Worm (Caenorhabditis elegans) whole organism, L4/young adult: Measurements from ENCODE around the gene srb-17.

Experiments
- W03F9.2 ChIP-seq: fragments of 150-350 bp; optimal IDR thresholded peaks from 2 replicates; lab custom pipeline; 2014; ENCODE audit warnings: missing biosample characterization, missing genetic modification characterization
- dao-5 ChIP-seq: sonication (generic microtip); optimal IDR thresholded peaks from 2 replicates; lab custom pipeline; 2016; ENCODE audit warnings: missing genotype, missing genetic modification characterization, moderate library complexity, missing compliant biosample characterization
- him-1 ChIP-seq: sonication (generic microtip); optimal IDR thresholded peaks from 2 replicates; lab custom pipeline; 2016; ENCODE audit warnings: missing genotype, missing genetic modification reagents, missing genetic modification characterization, missing compliant biosample characterization

Gene srb-17

DNA sequence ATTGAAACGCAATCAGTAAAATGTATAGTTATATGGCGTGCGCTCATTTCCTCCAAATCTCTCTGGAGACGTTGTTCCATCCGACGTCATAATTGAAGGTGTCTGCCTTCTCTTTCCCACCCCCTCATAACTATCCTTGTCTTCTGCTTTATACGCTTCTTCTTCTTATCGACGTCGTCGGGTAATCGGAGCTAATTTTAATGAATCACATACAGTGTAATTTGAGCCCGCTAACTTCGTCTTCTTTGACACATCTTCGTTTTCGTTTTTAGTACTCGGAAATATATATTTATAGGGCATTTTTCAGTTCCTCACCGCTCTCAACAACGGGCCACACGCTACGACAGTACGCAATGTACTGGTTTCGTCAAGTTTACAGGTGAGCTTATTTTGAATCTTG, 20.6 kb downstream of the srb-17 start, which contains the start of gene ins-1:
Gene ins-1 (plus strand): TSS at position 301 of the 400 bp plus-strand sequence.
- TF ChIP-seq dao-5 (tag; lab: Kevin White, UChicago) (no peak), W03F9.2 (no peak), him-1 (tag; lab: Kevin White, UChicago) (no peak)

DNA sequence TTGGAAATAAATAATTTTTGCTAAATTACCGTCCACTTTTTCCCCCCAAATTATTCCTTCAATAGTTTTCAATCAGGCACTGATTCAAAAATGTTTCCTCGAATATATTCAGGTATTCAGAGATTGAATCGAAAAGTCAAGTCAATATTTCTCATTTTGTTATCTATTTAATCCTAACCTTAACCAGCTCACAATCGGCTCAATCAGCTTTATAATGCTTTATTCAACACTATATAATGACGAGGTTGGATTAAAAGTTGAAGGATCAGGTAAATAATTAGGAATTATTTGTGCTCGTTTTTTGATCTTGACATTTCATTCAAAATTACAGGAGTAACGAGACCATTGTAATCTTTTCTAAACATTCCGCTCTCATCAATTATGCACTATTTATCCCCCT, 26.5 kb downstream of the srb-17 start:
- TF ChIP-seq W03F9.2 = no peak
- TF ChIP-seq him-1 (tag; lab: Kevin White, UChicago) = no peak
- no peak for TF ChIP-seq dao-5 (tag; lab: Kevin White, UChicago)

DNA sequence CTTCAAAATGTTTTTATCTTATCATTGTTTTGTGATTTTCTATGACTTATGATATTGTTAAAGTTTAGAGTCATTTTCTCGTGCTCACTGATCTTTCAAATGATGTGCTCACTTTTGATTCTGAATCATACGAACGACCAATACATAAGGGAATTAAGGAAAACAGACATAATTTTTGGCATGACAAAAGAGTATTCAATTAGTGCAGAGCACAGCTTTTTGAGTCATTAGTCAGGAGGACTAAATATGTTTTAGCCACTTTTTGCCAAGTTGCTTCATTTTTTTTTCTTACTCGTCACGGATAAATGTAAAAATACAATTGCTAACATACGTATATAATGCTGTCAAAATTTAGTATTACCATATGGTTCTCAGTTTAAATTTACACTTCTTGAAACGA, 27.9 kb downstream of the srb-17 start, which contains the start of gene F13B12.2:
Gene F13B12.2 (minus strand): TSS at position 2 of the 400 bp plus-strand sequence.
- TF ChIP-seq W03F9.2 (no peak), dao-5 (tag; lab: Kevin White, UChicago) (no peak), him-1 (tag; lab: Kevin White, UChicago) (no peak)

DNA sequence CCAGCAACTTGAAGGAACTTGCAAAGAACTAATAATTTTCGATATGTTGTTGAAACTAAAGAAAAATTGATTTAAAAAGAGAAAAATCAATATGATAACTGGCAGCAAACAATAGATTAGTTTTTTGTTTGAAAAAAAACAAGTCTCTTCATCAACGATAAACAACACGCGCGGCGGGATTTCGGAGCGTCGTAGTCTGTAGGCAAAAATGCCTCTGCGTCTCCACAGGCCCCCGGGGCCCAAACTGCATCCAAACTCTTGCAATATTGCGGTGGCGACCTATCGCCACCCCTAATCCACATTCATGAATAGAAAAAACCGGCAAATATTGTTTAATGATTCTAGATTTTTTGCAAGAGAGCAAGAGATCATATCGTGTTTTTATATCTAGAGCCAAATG, 31.9 kb downstream of the srb-17 start:
- no peak for TF ChIP-seq him-1 (tag; lab: Kevin White, UChicago)
- no peak for TF ChIP-seq W03F9.2
- no peak for TF ChIP-seq dao-5 (tag; lab: Kevin White, UChicago)

DNA sequence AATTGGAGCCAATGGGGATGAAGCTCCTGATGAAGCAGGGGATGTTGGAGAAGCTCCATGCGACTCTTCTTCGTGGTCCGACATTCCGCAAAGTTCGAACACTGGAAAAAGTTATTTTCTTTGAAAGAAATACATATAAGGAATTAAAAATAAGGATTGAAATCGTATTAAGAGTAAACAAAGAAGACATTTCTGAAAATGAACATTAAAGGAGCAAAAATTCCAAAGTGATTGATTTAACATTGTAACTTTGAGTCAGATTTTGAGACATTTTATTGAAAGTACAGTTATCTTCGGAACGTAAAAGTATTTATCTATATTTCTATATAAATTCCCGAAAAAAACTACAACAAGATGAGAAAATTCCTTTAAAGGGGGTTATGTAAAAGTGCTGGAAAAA, 32.5 kb downstream of the srb-17 start, which contains the start of gene F13B12.1:
Gene F13B12.1 (minus strand): TSS at position 101 of the 400 bp plus-strand sequence.
- TF ChIP-seq W03F9.2 (no peak), dao-5 (tag; lab: Kevin White, UChicago) (no peak), him-1 (tag; lab: Kevin White, UChicago) (no peak)

DNA sequence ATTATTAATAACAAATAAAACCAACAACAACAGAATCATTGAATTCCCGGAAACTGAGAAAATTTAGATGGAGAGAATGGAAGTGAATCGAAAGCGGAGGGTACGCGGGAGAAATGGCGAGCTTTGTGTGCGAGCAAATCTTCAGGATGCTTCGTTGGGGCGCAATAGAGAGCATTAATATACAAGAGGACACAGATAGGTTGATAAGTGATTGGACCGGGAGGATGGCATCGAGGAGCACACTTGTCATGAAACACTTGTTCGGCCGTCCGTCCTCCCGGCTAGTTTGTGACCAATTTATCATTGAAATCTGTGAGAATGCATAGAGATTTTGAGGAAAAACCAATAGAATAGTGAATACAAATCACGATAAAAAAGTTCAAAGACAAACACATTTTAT, 34.8 kb downstream of the srb-17 start:
- TF ChIP-seq him-1 (tag; lab: Kevin White, UChicago) = no peak
- TF ChIP-seq W03F9.2 = no peak
- no peak for TF ChIP-seq dao-5 (tag; lab: Kevin White, UChicago)

DNA sequence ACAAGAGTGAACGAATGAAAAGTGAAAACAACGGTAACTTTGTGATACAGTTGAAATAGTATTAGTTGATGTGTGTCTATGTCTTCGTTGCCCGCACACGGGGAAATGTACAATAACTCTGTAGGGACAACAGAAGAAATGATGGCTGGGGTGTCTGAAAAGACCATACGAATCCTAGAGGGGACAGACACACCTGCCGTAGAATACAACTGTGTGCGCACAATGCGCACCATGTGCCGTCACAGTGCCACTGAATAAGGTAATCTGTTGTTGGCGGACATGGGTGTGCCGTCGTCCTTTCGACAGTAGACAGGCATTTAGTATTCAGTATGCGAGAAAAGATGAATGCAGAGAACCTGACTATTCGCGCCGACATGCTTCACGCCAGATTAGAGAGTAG, 35.8 kb downstream of the srb-17 start:
- TF ChIP-seq W03F9.2 = no peak
- TF ChIP-seq dao-5 (tag; lab: Kevin White, UChicago) = no peak
- TF ChIP-seq him-1 (tag; lab: Kevin White, UChicago) = no peak

DNA sequence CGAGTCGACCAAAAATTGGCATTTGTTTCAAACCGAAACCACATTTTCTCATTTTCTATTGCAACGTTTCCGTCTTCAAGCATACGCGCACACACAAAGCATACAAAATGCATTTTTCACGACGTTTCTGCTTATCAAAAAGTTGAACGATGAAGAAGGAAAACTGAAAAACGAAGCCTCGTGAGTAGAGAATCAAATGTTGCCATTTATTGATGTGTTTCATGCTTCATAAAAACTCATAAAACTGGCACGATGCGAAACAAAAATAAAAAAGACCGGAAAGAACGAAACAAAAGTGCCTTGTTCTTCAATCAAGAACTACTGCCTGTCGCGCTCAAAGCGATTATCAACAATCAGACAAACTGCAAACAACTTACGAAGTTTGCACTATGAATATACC, 36.6 kb downstream of the srb-17 start:
- TF ChIP-seq W03F9.2 (no peak), dao-5 (tag; lab: Kevin White, UChicago) (no peak), him-1 (tag; lab: Kevin White, UChicago) (no peak)

DNA sequence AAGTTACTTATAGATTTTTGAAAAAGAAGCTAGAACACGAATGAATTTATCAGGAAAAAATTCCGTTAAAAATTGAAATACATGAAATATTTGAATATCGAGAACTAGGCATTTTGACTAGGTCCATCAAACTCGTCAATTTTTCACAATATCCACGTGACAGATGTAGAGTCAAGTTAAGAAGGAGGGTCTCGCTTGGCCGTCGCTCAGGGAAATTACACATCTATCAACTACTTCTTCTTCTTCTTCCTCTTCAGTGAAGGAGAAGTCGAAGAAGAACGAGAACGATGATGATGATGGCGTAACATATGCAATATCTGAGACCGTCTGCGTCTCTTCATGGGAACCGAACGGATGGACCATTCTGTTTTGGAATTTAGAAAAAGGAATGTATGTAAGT, 37.1 kb downstream of the srb-17 start:
- TF ChIP-seq dao-5 (tag; lab: Kevin White, UChicago) = no peak
- no peak for TF ChIP-seq him-1 (tag; lab: Kevin White, UChicago)
- no peak for TF ChIP-seq W03F9.2

DNA sequence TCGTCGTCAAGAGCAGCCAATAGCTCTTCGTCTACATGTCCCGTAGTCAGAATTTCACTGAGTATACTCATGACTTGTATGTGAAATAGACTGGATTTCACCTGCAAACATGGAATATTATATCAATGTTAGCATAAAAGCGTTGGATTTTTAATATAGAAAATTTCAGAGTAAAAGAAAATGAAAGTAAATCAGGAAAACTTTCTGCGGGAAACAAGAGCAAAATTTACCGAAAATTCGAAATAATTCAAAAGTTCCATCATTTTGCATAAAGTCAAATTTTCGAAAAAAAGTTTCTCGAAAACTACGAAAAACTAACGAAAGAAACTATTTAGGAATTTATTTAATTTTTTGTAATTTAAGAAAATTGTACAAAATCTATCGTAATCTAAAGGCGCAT, 39.3 kb downstream of the srb-17 start, which contains the start of gene F13B12.6:
Gene F13B12.6 (minus strand): TSS at position 101 of the 400 bp plus-strand sequence.
- no peak for TF ChIP-seq W03F9.2
- TF ChIP-seq him-1 (tag; lab: Kevin White, UChicago) = no peak
- no peak for TF ChIP-seq dao-5 (tag; lab: Kevin White, UChicago)

DNA sequence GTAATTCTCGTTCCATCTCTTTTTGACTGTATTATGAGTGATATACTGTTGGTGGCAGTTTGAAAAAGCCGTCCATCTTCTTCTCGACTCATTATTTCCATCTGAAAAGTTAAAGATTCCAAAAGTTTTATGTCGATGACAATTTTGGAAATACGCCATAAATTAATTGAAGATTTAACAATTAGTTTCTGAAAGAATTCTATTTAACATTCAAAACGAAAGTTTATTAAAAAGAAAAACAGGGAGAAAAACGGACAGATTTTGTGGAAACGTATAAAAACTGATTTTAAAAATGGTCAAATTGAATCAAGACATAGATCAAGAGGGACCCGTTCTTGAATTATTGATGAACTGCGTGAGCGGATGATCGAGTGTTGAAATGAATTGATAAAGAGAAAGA, 43.2 kb downstream of the srb-17 start, which contains the start of gene R10H10.7:
Gene R10H10.7 (minus strand): TSS at position 101 of the 400 bp plus-strand sequence.
- TF ChIP-seq W03F9.2 (no peak), him-1 (tag; lab: Kevin White, UChicago) (no peak), dao-5 (tag; lab: Kevin White, UChicago) (no peak)

DNA sequence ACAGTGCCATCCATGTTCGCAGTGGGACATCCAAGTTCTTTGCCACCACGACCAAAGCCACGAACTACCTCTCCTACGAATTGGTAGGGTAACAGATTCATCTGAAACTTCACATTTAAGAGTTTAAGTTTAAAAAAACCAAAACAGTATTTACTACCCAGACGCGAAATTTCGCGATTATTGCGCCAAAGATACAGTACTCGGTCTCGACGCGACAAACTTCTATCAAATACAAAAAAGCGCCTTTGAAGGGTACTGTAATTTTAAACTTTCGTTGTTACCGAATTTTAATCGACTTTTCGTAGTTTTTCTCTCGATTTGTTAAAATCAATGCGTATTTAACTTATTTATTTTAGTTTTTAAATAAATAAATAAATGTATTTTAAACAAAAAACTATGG, 47.7 kb downstream of the srb-17 start, which contains the start of gene rfk-1:
Gene rfk-1 (minus strand): TSS at position 101 of the 400 bp plus-strand sequence.
- no peak for TF ChIP-seq dao-5 (tag; lab: Kevin White, UChicago)
- no peak for TF ChIP-seq W03F9.2
- no peak for TF ChIP-seq him-1 (tag; lab: Kevin White, UChicago)
